Worm (Caenorhabditis elegans) whole organism, L4/young adult: Measurements from ENCODE around the gene H03E18.1.

Experiments
- W03F9.2 ChIP-seq: fragments of 150-350 bp; optimal IDR thresholded peaks from 2 replicates; lab custom pipeline; 2014; ENCODE audit warnings: missing biosample characterization, missing genetic modification characterization
- dao-5 ChIP-seq: sonication (generic microtip); optimal IDR thresholded peaks from 2 replicates; lab custom pipeline; 2016; ENCODE audit warnings: missing genotype, missing genetic modification characterization, moderate library complexity, missing compliant biosample characterization
- him-1 ChIP-seq: sonication (generic microtip); optimal IDR thresholded peaks from 2 replicates; lab custom pipeline; 2016; ENCODE audit warnings: missing genotype, missing genetic modification reagents, missing genetic modification characterization, missing compliant biosample characterization

DNA sequence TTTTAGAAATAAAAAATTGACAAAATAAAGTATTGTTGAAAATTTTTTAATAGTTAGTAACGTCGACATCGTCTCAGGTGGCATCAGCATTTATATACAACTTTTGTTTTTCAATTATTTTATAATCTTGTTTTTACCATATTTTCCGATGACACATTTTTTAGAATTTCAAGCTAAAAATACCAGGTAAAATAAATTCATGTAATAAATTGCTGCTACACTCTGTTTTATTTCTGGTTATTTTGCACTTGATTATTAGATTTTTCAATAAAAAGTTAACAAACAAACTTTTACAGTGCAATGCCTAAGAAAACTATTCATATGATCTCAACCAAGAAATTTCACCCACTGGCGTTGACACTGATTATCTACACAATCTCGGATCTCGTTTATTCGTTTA lies 13.9 kb downstream of the H03E18.1 start, which contains the start of gene C03G5.14:
- TF ChIP-seq dao-5 (no peak), W03F9.2 (tag; lab: Kevin White, UChicago) (no peak), him-1 (no peak)
